Worm (Caenorhabditis elegans) whole organism, young adult: ENCODE measurements around the gene ZK84.1.

Experiments
- ccch-3 ChIP-seq: fragments of 200-800 bp; sonication (Bioruptor generic); optimal IDR thresholded peaks from 2 replicates; lab custom pipeline; 2018; ENCODE audit warnings: mild to moderate bottlenecking, missing genetic modification characterization, missing compliant biosample characterization
- lin-35 ChIP-seq, 3 experiments: fragments of 150-350 bp in 2 of 3; sonication (generic microtip) in 1 of 3; optimal IDR thresholded peaks; 2 replicates each; lab custom pipeline; 2014 to 2018; ENCODE audit warnings: missing biosample characterization in 3 of 3, missing genetic modification characterization in 3 of 3, missing genetic modification reagents in 3 of 3
- madf-3 ChIP-seq: fragments of 200-800 bp; sonication (Bioruptor generic); IDR thresholded peaks from 2 replicates; pipeline ENCODE4 v1.3.6; 2022; ENCODE audit warnings: missing genetic modification reagents, missing genetic modification characterization, missing compliant biosample characterization
- nfya-1 ChIP-seq: sonication (generic microtip); optimal IDR thresholded peaks from 2 replicates; lab custom pipeline; 2017; ENCODE audit warnings: antibody characterized with exemption, missing compliant biosample characterization, missing genetic modification characterization, borderline replicate concordance; ENCODE audit not compliant: insufficient read depth
- unc-130 ChIP-seq: sonication (generic microtip); optimal IDR thresholded peaks from 2 replicates; lab custom pipeline; 2016; ENCODE audit warnings: missing genetic modification reagents, missing genetic modification characterization, missing compliant biosample characterization

DNA sequence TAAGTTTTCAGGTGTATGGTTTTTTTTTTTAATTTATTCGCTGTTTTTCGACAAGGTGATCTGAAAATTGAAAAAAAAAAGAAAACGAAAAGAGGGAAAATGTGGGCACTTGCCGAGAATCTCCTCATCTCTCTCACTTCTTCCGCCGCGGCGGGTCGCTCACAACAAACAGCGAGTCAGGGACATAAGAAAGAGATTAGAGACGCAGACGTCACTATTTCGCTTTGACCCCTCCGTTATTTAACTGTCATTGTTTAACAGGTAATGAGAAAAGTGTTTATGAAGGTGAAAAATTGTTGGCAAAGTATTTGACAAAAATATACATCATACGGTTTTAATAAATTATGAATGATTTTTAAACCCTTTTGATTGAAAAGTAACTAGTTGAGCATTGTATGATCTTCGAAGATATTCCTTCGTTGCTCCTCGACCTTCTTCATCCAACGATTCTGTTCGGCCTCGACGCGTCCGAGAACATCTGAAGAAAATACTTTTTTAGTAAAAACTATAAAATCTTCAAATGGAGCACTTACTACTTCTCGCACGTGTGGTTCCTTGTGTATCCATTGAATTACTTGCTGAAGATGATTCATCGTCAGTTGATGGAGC lies 25.7 kb downstream of the ZK84.1 start:
- TF ChIP-seq madf-3 (GFP tag; lab: Robert Waterston, UW), result no peak
- TF ChIP-seq nfya-1 (tag; lab: Kevin White, UChicago), result no peak
- TF ChIP-seq unc-130 (GFP tag; lab: Kevin White, UChicago), result no peak
- TF ChIP-seq lin-35 (GFP tag; optimal IDR thresholded peaks at IDR 0.05; lab: Kevin White, UChicago), result no peak
- TF ChIP-seq ccch-3 (GFP tag; lab: Kevin White, UChicago), result no peak
